Fruit fly (Drosophila melanogaster): ENCODE data around the gene Gr39b.

DNA sequence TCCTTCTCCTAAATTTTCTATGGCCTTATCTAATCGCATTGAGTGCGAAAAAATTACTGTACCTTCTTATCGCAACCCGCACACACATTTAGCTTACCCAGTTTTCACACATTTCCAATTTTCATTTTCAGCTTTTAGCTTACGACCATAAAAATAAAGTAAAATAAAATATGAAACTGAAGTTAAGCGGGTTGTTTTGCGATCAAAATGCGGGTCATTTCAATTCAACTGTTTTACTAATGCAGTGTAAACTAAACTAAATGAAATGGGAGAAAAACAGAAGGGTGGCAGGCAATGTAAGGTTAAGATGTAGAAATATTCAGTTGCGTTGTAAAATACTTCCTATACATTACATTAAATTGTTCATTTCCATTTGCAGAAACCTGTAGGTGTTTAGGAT is 47.3 kb downstream of the Gr39b start:
- TF ChIP-seq h (GFP tag; optimal IDR thresholded peaks at IDR 0.05) (no peak), ey (GFP tag; optimal IDR thresholded peaks at IDR 0.05) (no peak), pan (optimal IDR thresholded peaks at IDR 0.05) (no peak)
